Worm (Caenorhabditis elegans): Measurements from ENCODE around the gene fbxb-3.
A peak's percentile ranks its signal among the peaks of the same experiment; 100 is the strongest.

fbxb-3 gene

DNA sequence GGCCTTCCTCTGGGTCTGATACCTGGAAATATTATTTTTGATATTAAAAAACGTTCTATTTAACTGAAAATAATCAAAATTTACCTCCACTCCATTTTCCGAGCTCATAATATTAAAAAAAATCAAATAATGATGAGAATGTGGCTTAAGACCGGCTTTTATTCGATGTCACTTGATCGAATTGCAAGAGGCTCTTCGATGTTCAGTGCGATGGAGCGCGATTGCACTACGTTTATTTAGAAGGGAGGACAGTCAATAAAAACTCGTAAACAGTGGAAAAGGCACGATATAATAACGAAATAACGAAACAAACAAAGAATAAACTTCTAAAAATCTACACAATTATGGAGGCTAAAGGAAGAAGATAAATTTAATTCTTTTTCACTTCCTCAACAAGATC, 16.0 kb downstream of the fbxb-3 start, which contains the start of gene tag-30 (continued):
- TF ChIP-seq ztf-18 (tag; optimal IDR thresholded peaks at IDR 0.05): no peak
- no peak for TF ChIP-seq F22D6.2 (tag; optimal IDR thresholded peaks at IDR 0.05)
- TF ChIP-seq die-1 (tag; optimal IDR thresholded peaks at IDR 0.05): no peak
- no peak for TF ChIP-seq lir-1 (GFP tag; conservative IDR thresholded peaks at IDR 0.05)
- peak; percentile 88 for TF ChIP-seq mcd-1 (GFP tag; IDR thresholded peaks at IDR 0.05)
- no peak for TF ChIP-seq sea-2 (GFP tag; IDR thresholded peaks at IDR 0.05)
- TF ChIP-seq lin-35 (GFP tag; optimal IDR thresholded peaks at IDR 0.05): no peak
- TF ChIP-seq F10E7.11 (tag; optimal IDR thresholded peaks at IDR 0.05): no peak
- no peak for TF ChIP-seq let-526 (GFP tag; IDR thresholded peaks at IDR 0.05)
- TF ChIP-seq hmg-1.2 (GFP tag; IDR thresholded peaks at IDR 0.05): peak; percentile 25; the same call in 1 of the 2 replicates
- no peak for TF ChIP-seq hlh-26 (GFP tag; conservative IDR thresholded peaks at IDR 0.05)
- no peak for TF ChIP-seq egrh-3 (GFP tag; IDR thresholded peaks at IDR 0.05)
- TF ChIP-seq mes-4 (tag; optimal IDR thresholded peaks at IDR 0.05): no peak
- TF ChIP-seq F39B2.1 (GFP tag; IDR thresholded peaks at IDR 0.05): no peak
- peak; percentile 49 for TF ChIP-seq F23B12.7 (tag; optimal IDR thresholded peaks at IDR 0.05; ENCODE audit: insufficient read depth)
- no peak for TF ChIP-seq madf-6 (GFP tag; IDR thresholded peaks at IDR 0.05)
- no peak for TF ChIP-seq rpc-1 (optimal IDR thresholded peaks at IDR 0.05)
- TF ChIP-seq rpc-1 (tag; optimal IDR thresholded peaks at IDR 0.05): no peak
- no peak for TF ChIP-seq chd-7 (tag; optimal IDR thresholded peaks at IDR 0.05)
- no peak for TF ChIP-seq hsf-1 (GFP tag; IDR thresholded peaks at IDR 0.05)
- TF ChIP-seq dox-1 (GFP tag; IDR thresholded peaks at IDR 0.05): no peak
- no peak for TF ChIP-seq ccch-3 (GFP tag; optimal IDR thresholded peaks at IDR 0.05)
- no peak for TF ChIP-seq nfya-1 (tag; optimal IDR thresholded peaks at IDR 0.05; ENCODE audit: borderline replicate concordance, insufficient read depth)
- TF ChIP-seq akir-1 (GFP tag; optimal IDR thresholded peaks at IDR 0.05): no peak
- TF ChIP-seq mxl-1 (tag; optimal IDR thresholded peaks at IDR 0.05): no peak
- TF ChIP-seq F33H1.4 (GFP tag; IDR thresholded peaks at IDR 0.05): no peak
- no peak for TF ChIP-seq ceh-100 (GFP tag; IDR thresholded peaks at IDR 0.05)

DNA sequence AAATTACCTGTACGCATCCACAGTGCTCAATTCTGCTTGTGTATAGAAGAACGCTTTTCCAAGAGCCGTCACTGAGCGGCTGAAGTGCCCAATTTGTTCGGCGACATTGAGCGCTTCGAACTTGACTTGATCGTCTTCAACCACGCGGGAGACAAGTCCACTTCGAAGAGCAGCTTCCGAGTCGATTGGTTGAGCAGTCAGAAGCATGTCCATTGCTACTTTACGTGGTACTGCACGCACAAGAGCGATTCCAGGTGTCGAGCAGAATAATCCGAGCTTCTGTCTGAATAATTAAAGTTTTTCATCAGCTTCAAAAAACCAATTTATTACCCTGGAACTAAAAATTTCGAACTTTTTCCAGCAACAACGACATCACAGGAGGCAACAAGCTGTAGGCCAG, 16.7 kb downstream of the fbxb-3 start:
- no peak for TF ChIP-seq ceh-40 (GFP tag; IDR thresholded peaks at IDR 0.05)
- no peak for TF ChIP-seq ceh-91 (GFP tag; IDR thresholded peaks at IDR 0.05)
- no peak for TF ChIP-seq chd-7 (tag; optimal IDR thresholded peaks at IDR 0.05)
- TF ChIP-seq ZK185.1 (tag; optimal IDR thresholded peaks at IDR 0.05; ENCODE audit: poor library complexity, severe bottlenecking): no peak
- no peak for TF ChIP-seq repo-1 (tag; optimal IDR thresholded peaks at IDR 0.05)
- TF ChIP-seq hlh-26 (GFP tag; conservative IDR thresholded peaks at IDR 0.05): no peak
- no peak for TF ChIP-seq F52B5.7 (tag; optimal IDR thresholded peaks at IDR 0.05)
- TF ChIP-seq lsy-27 (tag; optimal IDR thresholded peaks at IDR 0.05; ENCODE audit: borderline replicate concordance, insufficient read depth): no peak
- TF ChIP-seq Y79H2A.3 (GFP tag; conservative IDR thresholded peaks at IDR 0.05): no peak
- TF ChIP-seq Y56A3A.18 (GFP tag; IDR thresholded peaks at IDR 0.05): no peak
- no peak for TF ChIP-seq pha-4 (tag; optimal IDR thresholded peaks at IDR 0.05)
- TF ChIP-seq T07F8.4 (tag; optimal IDR thresholded peaks at IDR 0.05): no peak
- TF ChIP-seq D2030.7 (GFP tag; IDR thresholded peaks at IDR 0.05): no peak
- no peak for TF ChIP-seq F33H1.4 (GFP tag; IDR thresholded peaks at IDR 0.05)
- no peak for TF ChIP-seq F49E8.2 (tag; optimal IDR thresholded peaks at IDR 0.05; ENCODE audit: insufficient read depth)
- no peak for TF ChIP-seq ceh-79 (tag; optimal IDR thresholded peaks at IDR 0.05)
- no peak for TF ChIP-seq F39B2.1 (GFP tag; IDR thresholded peaks at IDR 0.05)
- no peak for TF ChIP-seq madf-3 (GFP tag; IDR thresholded peaks at IDR 0.05)
